Worm (Caenorhabditis elegans) whole organism, young adult: ENCODE results near the gene C05C8.1.

ENCODE experiments used
- B0019.2 ChIP-seq: fragments of 200-800 bp; sonication (Bioruptor generic); conservative IDR thresholded peaks from 2 replicates; pipeline ENCODE4 v1.3.6; 2022; ENCODE audit warnings: missing genetic modification reagents, missing genetic modification characterization, missing compliant biosample characterization
- C06A6.2 ChIP-seq: fragments of 200-800 bp; sonication (Bioruptor generic); conservative IDR thresholded peaks from 2 replicates; pipeline ENCODE4 v1.3.6; 2022; ENCODE audit warnings: missing genetic modification characterization, missing compliant biosample characterization
- C17E4.6 ChIP-seq: fragments of 200-800 bp; sonication (Bioruptor generic); IDR thresholded peaks from 2 replicates; pipeline ENCODE4 v1.3.6; 2022; ENCODE audit warnings: missing genetic modification reagents, missing genetic modification characterization, missing compliant biosample characterization
- F10E7.11 ChIP-seq: sonication (generic microtip); optimal IDR thresholded peaks from 2 replicates; lab custom pipeline; 2017; ENCODE audit warnings: mild to moderate bottlenecking, missing genetic modification characterization, moderate library complexity, missing compliant biosample characterization
- F33H1.4 ChIP-seq: fragments of 200-800 bp; sonication (Bioruptor generic); IDR thresholded peaks from 2 replicates; pipeline ENCODE4 v1.3.6; 2022; ENCODE audit warnings: missing genetic modification reagents, missing genetic modification characterization, missing compliant biosample characterization
- F39B2.1 ChIP-seq: fragments of 200-800 bp; sonication (Bioruptor generic); IDR thresholded peaks from 2 replicates; pipeline ENCODE4 v1.3.6; 2022; ENCODE audit warnings: missing genetic modification reagents, missing genetic modification characterization, missing compliant biosample characterization
- F49E8.2 ChIP-seq: sonication (generic microtip); optimal IDR thresholded peaks from 3 replicates; lab custom pipeline; 2017; ENCODE audit warnings: missing genetic modification characterization, mild to moderate bottlenecking, missing compliant biosample characterization, antibody characterized with exemption, moderate library complexity; ENCODE audit not compliant: insufficient read depth
- K11D2.4 ChIP-seq: fragments of 200-800 bp; sonication (Bioruptor generic); IDR thresholded peaks from 2 replicates; pipeline ENCODE4 v1.3.6; 2022; ENCODE audit warnings: missing genetic modification reagents, missing genetic modification characterization, missing compliant biosample characterization
- K12H6.12 ChIP-seq: fragments of 200-800 bp; sonication (Bioruptor generic); optimal IDR thresholded peaks from 2 replicates; lab custom pipeline; 2018; ENCODE audit warnings: mild to moderate bottlenecking, missing genetic modification characterization, missing compliant biosample characterization
- Y53G8AR.9 ChIP-seq: fragments of 200-800 bp; sonication (Bioruptor generic); conservative IDR thresholded peaks from 2 replicates; pipeline ENCODE4 v1.3.6; 2022; ENCODE audit warnings: missing genetic modification reagents, missing genetic modification characterization, missing compliant biosample characterization
- akir-1 ChIP-seq: fragments of 200-800 bp; sonication (Bioruptor generic); optimal IDR thresholded peaks from 2 replicates; lab custom pipeline; 2018; ENCODE audit warnings: mild to moderate bottlenecking, missing genetic modification characterization, moderate library complexity, missing compliant biosample characterization
- ama-1 ChIP-seq, 3 experiments: fragments of 150-350 bp in 1 of 3; sonication (generic microtip) in 2 of 3; optimal IDR thresholded peaks; 2 replicates each; lab custom pipeline; 2014 to 2018; ENCODE audit warnings: missing biosample characterization in 2 of 3, missing genetic modification characterization in 2 of 3, missing genetic modification reagents in 2 of 3
- aptf-3 ChIP-seq: fragments of 200-800 bp; sonication (Bioruptor generic); IDR thresholded peaks from 2 replicates; pipeline ENCODE4 v1.3.6; 2022; ENCODE audit warnings: missing genetic modification characterization, missing compliant biosample characterization
- athp-1 ChIP-seq: sonication (generic microtip); optimal IDR thresholded peaks from 2 replicates; lab custom pipeline; 2017; ENCODE audit warnings: mild to moderate bottlenecking, missing genetic modification characterization, missing compliant biosample characterization
- attf-3 ChIP-seq: fragments of 200-800 bp; sonication (Bioruptor generic); conservative IDR thresholded peaks from 2 replicates; pipeline ENCODE4 v1.3.6; 2022; ENCODE audit warnings: missing genetic modification reagents, missing genetic modification characterization, missing compliant biosample characterization
- attf-5 ChIP-seq: fragments of 200-800 bp; sonication (Bioruptor generic); optimal IDR thresholded peaks from 2 replicates; lab custom pipeline; 2018; ENCODE audit warnings: mild to moderate bottlenecking, missing genetic modification characterization, missing compliant biosample characterization
- bed-1 ChIP-seq: fragments of 200-800 bp; sonication (Bioruptor generic); IDR thresholded peaks from 2 replicates; pipeline ENCODE4 v1.3.6; 2022; ENCODE audit warnings: missing genetic modification reagents, missing genetic modification characterization, missing compliant biosample characterization
- bed-2 ChIP-seq: fragments of 200-800 bp; sonication (Bioruptor generic); IDR thresholded peaks from 2 replicates; pipeline ENCODE4 v1.3.6; 2022; ENCODE audit warnings: missing genetic modification reagents, missing genetic modification characterization, missing compliant biosample characterization
- ccch-3 ChIP-seq: fragments of 200-800 bp; sonication (Bioruptor generic); optimal IDR thresholded peaks from 2 replicates; lab custom pipeline; 2018; ENCODE audit warnings: mild to moderate bottlenecking, missing genetic modification characterization, missing compliant biosample characterization
- cebp-1 ChIP-seq, 2 experiments: fragments of 200-800 bp in 1 of 2; sonication (Bioruptor generic) in 1 of 2; sonication (generic microtip) in 1 of 2; IDR thresholded peaks in 1 of 2; optimal IDR thresholded peaks in 1 of 2; 2 replicates each; pipeline versions ENCODE4 v1.3.6 to Lab custom; 2017 to 2022; ENCODE audit warnings: missing compliant biosample characterization in 2 of 2, missing genetic modification characterization in 2 of 2, mild to moderate bottlenecking in 1 of 2, missing genetic modification reagents in 1 of 2, moderate library complexity in 1 of 2
- cebp-2 ChIP-seq: fragments of 200-800 bp; sonication (Bioruptor generic); IDR thresholded peaks from 2 replicates; pipeline ENCODE4 v1.3.6; 2022; ENCODE audit warnings: missing genetic modification characterization, missing compliant biosample characterization
- ceh-27 ChIP-seq: fragments of 200-800 bp; sonication (Bioruptor generic); optimal IDR thresholded peaks from 2 replicates; lab custom pipeline; 2018; ENCODE audit warnings: mild to moderate bottlenecking, missing genetic modification characterization, moderate library complexity, missing compliant biosample characterization
- ceh-40 ChIP-seq: fragments of 200-800 bp; sonication (Bioruptor generic); IDR thresholded peaks from 2 replicates; pipeline ENCODE4 v1.3.6; 2022; ENCODE audit warnings: missing genetic modification characterization, missing compliant biosample characterization
- efl-1 ChIP-seq: fragments of 150-350 bp; optimal IDR thresholded peaks from 2 replicates; lab custom pipeline; 2014; ENCODE audit warnings: missing biosample characterization, missing genetic modification reagents, missing genetic modification characterization
- ekl-4 ChIP-seq: fragments of 200-800 bp; sonication (Bioruptor generic); IDR thresholded peaks from 2 replicates; pipeline ENCODE4 v1.3.6; 2022; ENCODE audit warnings: missing genetic modification reagents, missing genetic modification characterization, missing compliant biosample characterization
- hmg-20 ChIP-seq: fragments of 200-800 bp; sonication (Bioruptor generic); IDR thresholded peaks from 2 replicates; pipeline ENCODE4 v1.3.6; 2022; ENCODE audit warnings: missing genetic modification reagents, missing genetic modification characterization, missing compliant biosample characterization
- let-526 ChIP-seq: fragments of 200-800 bp; sonication (Bioruptor generic); IDR thresholded peaks from 2 replicates; pipeline ENCODE4 v1.3.6; 2022; ENCODE audit warnings: missing genetic modification reagents, missing genetic modification characterization, missing compliant biosample characterization
- lin-40 ChIP-seq: sonication (generic microtip); optimal IDR thresholded peaks from 2 replicates; lab custom pipeline; 2016; ENCODE audit warnings: missing genetic modification characterization, mild to moderate bottlenecking, missing compliant biosample characterization, missing genotype, missing genetic modification reagents
- lir-1 ChIP-seq: fragments of 200-800 bp; sonication (Bioruptor generic); conservative IDR thresholded peaks from 2 replicates; pipeline ENCODE4 v1.3.6; 2022; ENCODE audit warnings: missing genetic modification reagents, missing genetic modification characterization, missing compliant biosample characterization
- madf-6 ChIP-seq: fragments of 200-800 bp; sonication (Bioruptor generic); IDR thresholded peaks from 2 replicates; pipeline ENCODE4 v1.3.6; 2022; ENCODE audit warnings: missing genetic modification reagents, missing genetic modification characterization, missing compliant biosample characterization
- mel-28 ChIP-seq: sonication (generic microtip); optimal IDR thresholded peaks from 2 replicates; lab custom pipeline; 2016; ENCODE audit warnings: borderline replicate concordance, mild to moderate bottlenecking, missing genetic modification characterization, missing compliant biosample characterization
- nfyb-1 ChIP-seq: fragments of 200-800 bp; sonication (Bioruptor generic); IDR thresholded peaks from 2 replicates; pipeline ENCODE4 v1.3.6; 2022; ENCODE audit warnings: missing genetic modification reagents, missing genetic modification characterization, missing compliant biosample characterization
- nhr-120 ChIP-seq: fragments of 200-800 bp; sonication (Bioruptor generic); IDR thresholded peaks from 2 replicates; pipeline ENCODE4 v1.3.6; 2022; ENCODE audit warnings: missing genetic modification characterization, missing compliant biosample characterization
- nhr-27 ChIP-seq: fragments of 200-800 bp; sonication (Bioruptor generic); optimal IDR thresholded peaks from 2 replicates; lab custom pipeline; 2018; ENCODE audit warnings: mild to moderate bottlenecking, missing genetic modification characterization, moderate library complexity, missing compliant biosample characterization
- nhr-90 ChIP-seq: sonication (generic microtip); optimal IDR thresholded peaks from 2 replicates; lab custom pipeline; 2016; ENCODE audit warnings: missing genotype, mild to moderate bottlenecking, missing genetic modification characterization, missing compliant biosample characterization
- pbrm-1 ChIP-seq: fragments of 200-800 bp; sonication (Bioruptor generic); IDR thresholded peaks from 2 replicates; pipeline ENCODE4 v1.3.6; 2022; ENCODE audit warnings: missing genetic modification reagents, missing genetic modification characterization, missing compliant biosample characterization
- rcor-1 ChIP-seq: fragments of 200-800 bp; sonication (Bioruptor generic); IDR thresholded peaks from 2 replicates; pipeline ENCODE4 v1.3.6; 2022; ENCODE audit warnings: missing genetic modification reagents, missing genetic modification characterization, missing compliant biosample characterization
- snpc-1.1 ChIP-seq: sonication (generic microtip); optimal IDR thresholded peaks from 2 replicates; lab custom pipeline; 2017; ENCODE audit warnings: missing genetic modification characterization, mild to moderate bottlenecking, missing compliant biosample characterization, antibody characterized with exemption, moderate library complexity, missing genotype, missing genetic modification reagents; ENCODE audit not compliant: insufficient read depth
- snpc-1.3 ChIP-seq: sonication (generic microtip); optimal IDR thresholded peaks from 2 replicates; lab custom pipeline; 2017; ENCODE audit warnings: missing genetic modification characterization, mild to moderate bottlenecking, missing compliant biosample characterization, antibody characterized with exemption, moderate library complexity, missing genotype, missing genetic modification reagents; ENCODE audit not compliant: insufficient read depth
- tbp1 ChIP-seq: fragments of 200-800 bp; sonication (Bioruptor generic); optimal IDR thresholded peaks from 2 replicates; lab custom pipeline; 2018; ENCODE audit warnings: mild to moderate bottlenecking, missing genetic modification characterization, missing compliant biosample characterization
- tbx-9 ChIP-seq: sonication (generic microtip); optimal IDR thresholded peaks from 2 replicates; lab custom pipeline; 2016; ENCODE audit warnings: borderline replicate concordance, missing genetic modification characterization, inconsistent platforms, missing compliant biosample characterization
- unc-62 ChIP-seq: fragments of 150-350 bp; optimal IDR thresholded peaks from 2 replicates; lab custom pipeline; 2014; ENCODE audit warnings: missing biosample characterization, missing genetic modification reagents, missing genetic modification characterization
- zfh-2 ChIP-seq: fragments of 200-800 bp; sonication (Bioruptor generic); conservative IDR thresholded peaks from 2 replicates; pipeline ENCODE4 v1.3.6; 2022; ENCODE audit warnings: missing genetic modification reagents, missing genetic modification characterization, missing compliant biosample characterization
- ztf-28 ChIP-seq: fragments of 200-800 bp; sonication (Bioruptor generic); IDR thresholded peaks from 2 replicates; pipeline ENCODE4 v1.3.6; 2022; ENCODE audit warnings: missing genetic modification reagents, missing genetic modification characterization, missing compliant biosample characterization
- ztf-3 ChIP-seq: fragments of 200-800 bp; sonication (Bioruptor generic); optimal IDR thresholded peaks from 2 replicates; lab custom pipeline; 2018; ENCODE audit warnings: mild to moderate bottlenecking, missing genetic modification characterization, missing compliant biosample characterization

C05C8.1 gene

ce11 chrV:7196498-7196966 lies 43.0 kb upstream of the C05C8.1 start, which contains the start of gene F09G2.2 (continued):
- no peak for TF ChIP-seq ama-1 (optimal IDR thresholded peaks at IDR 0.05; lab: Kevin White, UChicago)
- no peak for TF ChIP-seq ama-1 (GFP tag; optimal IDR thresholded peaks at IDR 0.05; lab: Kevin White, UChicago)
- no peak for TF ChIP-seq nhr-120 (GFP tag; lab: Robert Waterston, UW)
- TF ChIP-seq nfyb-1 (GFP tag; lab: Robert Waterston, UW) = peak; percentile 92
- peak; percentile 89 for TF ChIP-seq pbrm-1 (GFP tag; lab: Robert Waterston, UW)
- TF ChIP-seq F10E7.11 (tag; lab: Kevin White, UChicago) = no peak
- no peak for TF ChIP-seq bed-2
- TF ChIP-seq cebp-1 (GFP tag; IDR thresholded peaks at IDR 0.05; lab: Robert Waterston, UW) = peak; percentile 78
- peak; percentile 91 for TF ChIP-seq cebp-1 (tag; optimal IDR thresholded peaks at IDR 0.05; lab: Kevin White, UChicago)
- TF ChIP-seq ztf-28 = 0 out of 2 replicates have a peak, but pooled peaks have one; percentile 6
- no peak for TF ChIP-seq akir-1
- TF ChIP-seq tbx-9 (tag; lab: Kevin White, UChicago) = no peak
- peak; percentile 83 for TF ChIP-seq snpc-1.3
- TF ChIP-seq tbp1 (GFP tag; lab: Kevin White, UChicago) = peak; percentile 72
- no peak; the same call in 1 of the 2 replicates for TF ChIP-seq C06A6.2
- TF ChIP-seq rcor-1 (GFP tag; lab: Robert Waterston, UW) = peak; percentile 93
- peak; percentile 88 for TF ChIP-seq efl-1 (GFP tag; lab: Kevin White, UChicago)

ce11 chrV:7197036-7197435 lies 42.5 kb upstream of the C05C8.1 start:
- no peak for TF ChIP-seq nhr-90
- no peak for TF ChIP-seq lir-1 (GFP tag; lab: Robert Waterston, UW)
- no peak for TF ChIP-seq athp-1 (tag; lab: Kevin White, UChicago)
- TF ChIP-seq madf-6 (GFP tag; lab: Robert Waterston, UW) = peak; percentile 55
- 0 out of 2 replicates have a peak, but pooled peaks have one; percentile 58 for TF ChIP-seq Y53G8AR.9 (GFP tag; lab: Robert Waterston, UW)
- no peak for TF ChIP-seq F33H1.4 (GFP tag; lab: Robert Waterston, UW)
- TF ChIP-seq bed-1 (GFP tag; lab: Robert Waterston, UW) = no peak
- no peak for TF ChIP-seq lin-40
- no peak for TF ChIP-seq C17E4.6 (GFP tag; lab: Robert Waterston, UW)
- TF ChIP-seq hmg-20 = no peak
- 0 out of 2 replicates have a peak, but pooled peaks have one; percentile 39 for TF ChIP-seq rcor-1 (GFP tag; lab: Robert Waterston, UW)
- TF ChIP-seq bed-2 = no peak
- no peak for TF ChIP-seq zfh-2 (GFP tag; lab: Robert Waterston, UW)
- no peak for TF ChIP-seq cebp-2 (GFP tag; lab: Robert Waterston, UW)
- peak; percentile 16 for TF ChIP-seq F49E8.2
- TF ChIP-seq C06A6.2 = no peak
- TF ChIP-seq aptf-3 = no peak
- no peak for TF ChIP-seq K12H6.12 (tag; lab: Kevin White, UChicago)
- no peak for TF ChIP-seq nhr-27 (tag; lab: Kevin White, UChicago)
- no peak for TF ChIP-seq ccch-3
- TF ChIP-seq ekl-4 (GFP tag; lab: Robert Waterston, UW) = peak; percentile 57; the same call in 1 of the 2 replicates
- TF ChIP-seq K11D2.4 (GFP tag; lab: Robert Waterston, UW) = no peak
- no peak for TF ChIP-seq F10E7.11 (tag; lab: Kevin White, UChicago)
- no peak for TF ChIP-seq attf-5 (GFP tag; lab: Kevin White, UChicago)
- TF ChIP-seq ceh-40 (GFP tag; lab: Robert Waterston, UW) = 0 out of 2 replicates have a peak, but pooled peaks have one; percentile 3
- TF ChIP-seq unc-62 (GFP tag; lab: Kevin White, UChicago) = no peak
- no peak for TF ChIP-seq mel-28
- TF ChIP-seq ceh-27 = no peak
- TF ChIP-seq ztf-3 (GFP tag; lab: Kevin White, UChicago) = no peak
- TF ChIP-seq F39B2.1 (GFP tag; lab: Robert Waterston, UW) = no peak
- TF ChIP-seq snpc-1.1 = no peak
- TF ChIP-seq ztf-28 = no peak
- no peak for TF ChIP-seq let-526
- no peak for TF ChIP-seq attf-3
- TF ChIP-seq B0019.2 = no peak
